Worm (Caenorhabditis elegans) whole organism, L2 larva: Measurements from ENCODE around the gene nspb-6.

ENCODE experiments used
- C34F6.9 ChIP-seq: fragments of 150-350 bp; optimal IDR thresholded peaks from 2 replicates; lab custom pipeline; 2014; ENCODE audit warnings: missing biosample characterization, missing genetic modification characterization
- R02D3.7 ChIP-seq: fragments of 150-350 bp; optimal IDR thresholded peaks from 2 replicates; lab custom pipeline; 2014; ENCODE audit warnings: missing biosample characterization, missing genetic modification characterization
- Y55F3AM.14 ChIP-seq: fragments of 200-800 bp; sonication (Bioruptor generic); optimal IDR thresholded peaks from 2 replicates; lab custom pipeline; 2018; ENCODE audit warnings: mild to moderate bottlenecking, missing genetic modification characterization, missing compliant biosample characterization
- ZK546.5 ChIP-seq: sonication (generic microtip); optimal IDR thresholded peaks from 2 replicates; lab custom pipeline; 2017; ENCODE audit warnings: missing biosample characterization, missing genetic modification characterization
- aly-2 ChIP-seq: fragments of 150-350 bp; optimal IDR thresholded peaks from 2 replicates; lab custom pipeline; 2014; ENCODE audit warnings: missing biosample characterization, missing genetic modification characterization
- ama-1 ChIP-seq: fragments of 150-350 bp; optimal IDR thresholded peaks from 2 replicates; lab custom pipeline; 2018; ENCODE audit warnings: inconsistent platforms
- blmp-1 ChIP-seq: sonication (generic microtip); optimal IDR thresholded peaks from 2 replicates; lab custom pipeline; 2017; ENCODE audit warnings: missing genetic modification characterization, mild to moderate bottlenecking, missing compliant biosample characterization, antibody characterized with exemption, moderate library complexity; ENCODE audit not compliant: insufficient read depth
- ceh-82 ChIP-seq: fragments of 150-350 bp; optimal IDR thresholded peaks from 2 replicates; lab custom pipeline; 2014; ENCODE audit warnings: missing biosample characterization, missing genetic modification characterization
- crh-2 ChIP-seq: sonication (generic microtip); optimal IDR thresholded peaks from 2 replicates; lab custom pipeline; 2017; ENCODE audit warnings: missing biosample characterization, missing genetic modification characterization
- dmd-4 ChIP-seq: sonication (generic microtip); optimal IDR thresholded peaks from 2 replicates; lab custom pipeline; 2017; ENCODE audit warnings: missing biosample characterization, missing genetic modification characterization
- egl-27 ChIP-seq: sonication (generic microtip); optimal IDR thresholded peaks from 3 replicates; lab custom pipeline; 2017; ENCODE audit warnings: missing biosample characterization, missing genetic modification reagents, missing genetic modification characterization
- elt-1 ChIP-seq: fragments of 150-350 bp; optimal IDR thresholded peaks from 2 replicates; lab custom pipeline; 2014; ENCODE audit warnings: missing biosample characterization, missing genetic modification characterization
- lin-11 ChIP-seq: fragments of 150-350 bp; sonication (generic microtip); optimal IDR thresholded peaks from 2 replicates; lab custom pipeline; 2014; ENCODE audit warnings: missing biosample characterization, missing genetic modification characterization, inconsistent platforms, mixed read lengths
- lin-13 ChIP-seq: fragments of 150-350 bp; optimal IDR thresholded peaks from 2 replicates; lab custom pipeline; 2014; ENCODE audit warnings: missing biosample characterization, missing genetic modification reagents, missing genetic modification characterization
- lin-39 ChIP-seq: fragments of 150-350 bp; optimal IDR thresholded peaks from 2 replicates; lab custom pipeline; 2014; ENCODE audit warnings: missing biosample characterization, missing genetic modification reagents, missing genetic modification characterization
- lsy-2 ChIP-seq, 2 experiments: fragments of 150-350 bp in 1 of 2; sonication (generic microtip) in 1 of 2; optimal IDR thresholded peaks; 2 replicates each; lab custom pipeline; 2014 to 2017; ENCODE audit warnings: missing biosample characterization in 2 of 2, missing genetic modification characterization in 2 of 2
- mbf-1 ChIP-seq: sonication (generic microtip); optimal IDR thresholded peaks from 2 replicates; lab custom pipeline; 2017; ENCODE audit warnings: missing biosample characterization, missing genetic modification characterization
- mdl-1 ChIP-seq, 2 experiments: fragments of 150-350 bp in 1 of 2; sonication (generic microtip) in 1 of 2; optimal IDR thresholded peaks; 2 replicates each; lab custom pipeline; 2017; ENCODE audit warnings: missing biosample characterization in 2 of 2, missing genetic modification characterization in 2 of 2
- nhr-10 ChIP-seq: sonication (generic microtip); optimal IDR thresholded peaks from 2 replicates; lab custom pipeline; 2017; ENCODE audit warnings: missing biosample characterization, missing genetic modification characterization
- nhr-11 ChIP-seq: fragments of 150-350 bp; optimal IDR thresholded peaks from 2 replicates; lab custom pipeline; 2014; ENCODE audit warnings: missing biosample characterization, missing genetic modification characterization
- nhr-12 ChIP-seq: fragments of 150-350 bp; optimal IDR thresholded peaks from 2 replicates; lab custom pipeline; 2014; ENCODE audit warnings: missing biosample characterization, missing genetic modification characterization
- nhr-21 ChIP-seq: fragments of 150-350 bp; optimal IDR thresholded peaks from 2 replicates; lab custom pipeline; 2014; ENCODE audit warnings: missing biosample characterization, missing genetic modification characterization
- nhr-237 ChIP-seq: fragments of 150-350 bp; optimal IDR thresholded peaks from 2 replicates; lab custom pipeline; 2014; ENCODE audit warnings: missing biosample characterization, missing genetic modification characterization
- nhr-25 ChIP-seq: fragments of 150-350 bp; sonication (generic microtip); optimal IDR thresholded peaks from 3 replicates; lab custom pipeline; 2014; ENCODE audit warnings: missing biosample characterization, missing genetic modification characterization
- nhr-77 ChIP-seq: fragments of 150-350 bp; optimal IDR thresholded peaks from 2 replicates; lab custom pipeline; 2014; ENCODE audit warnings: missing biosample characterization, missing genetic modification characterization
- sem-4 ChIP-seq: fragments of 150-350 bp; optimal IDR thresholded peaks from 2 replicates; lab custom pipeline; 2014; ENCODE audit warnings: missing biosample characterization, missing genetic modification reagents, missing genetic modification characterization
- sma-3 ChIP-seq: sonication (generic microtip); optimal IDR thresholded peaks from 2 replicates; lab custom pipeline; 2016; ENCODE audit warnings: missing genetic modification reagents, missing genetic modification characterization, missing compliant biosample characterization
- unc-39 ChIP-seq: fragments of 150-350 bp; optimal IDR thresholded peaks from 2 replicates; lab custom pipeline; 2014; ENCODE audit warnings: missing biosample characterization, missing genetic modification characterization
- unc-55 ChIP-seq: fragments of 150-350 bp; sonication (generic microtip); optimal IDR thresholded peaks from 3 replicates; lab custom pipeline; 2014; ENCODE audit warnings: missing biosample characterization, missing genetic modification reagents, missing genetic modification characterization
- unc-62 ChIP-seq: fragments of 150-350 bp; optimal IDR thresholded peaks from 2 replicates; lab custom pipeline; 2014; ENCODE audit warnings: missing biosample characterization, missing genetic modification reagents, missing genetic modification characterization
- ztf-1 ChIP-seq: fragments of 200-800 bp; sonication (Bioruptor generic); conservative IDR thresholded peaks from 2 replicates; pipeline ENCODE4 v1.3.6; 2022; ENCODE audit warnings: missing genetic modification characterization, missing compliant biosample characterization
- ztf-11 ChIP-seq: sonication (generic microtip); optimal IDR thresholded peaks from 2 replicates; lab custom pipeline; 2017; ENCODE audit warnings: missing biosample characterization, missing genetic modification characterization
- ztf-4 ChIP-seq: fragments of 150-350 bp; optimal IDR thresholded peaks from 2 replicates; lab custom pipeline; 2014; ENCODE audit warnings: missing biosample characterization, missing genetic modification characterization

nspb-6 gene

ce11 chrIV:5865818-5866217 lies 29.5 kb upstream of the nspb-6 start, which contains the start of gene spe-27:
spe-27 (minus strand) TSS chrIV:5865918.
- TF ChIP-seq elt-1 (tag; lab: Kevin White, UChicago) (no peak), ztf-4 (tag; lab: Kevin White, UChicago) (no peak), dmd-4 (tag; lab: Kevin White, UChicago) (no peak), mbf-1 (tag; lab: Kevin White, UChicago) (no peak), R02D3.7 (tag; lab: Kevin White, UChicago) (no peak), ceh-82 (tag; lab: Kevin White, UChicago) (no peak), lin-11 (tag; lab: Kevin White, UChicago) (no peak), ztf-11 (no peak), C34F6.9 (no peak), nhr-12 (tag; lab: Kevin White, UChicago) (no peak)
- TF ChIP-seq, all 48 proteins: peak for 0

ce11 chrIV:5867189-5867588 lies 28.1 kb upstream of the nspb-6 start, which contains the start of gene C06E7.88:
C06E7.88 (minus strand) TSS chrIV:5867289.
- TF ChIP-seq egl-27 (no peak), mdl-1 (tag; optimal IDR thresholded peaks at IDR 0.05; lab: Kevin White, UChicago) (no peak), crh-2 (tag; lab: Kevin White, UChicago) (no peak), ama-1 (no peak), Y55F3AM.14 (GFP tag; lab: Kevin White, UChicago) (no peak), lsy-2 (tag; optimal IDR thresholded peaks at IDR 0.05; lab: Kevin White, UChicago) (no peak), nhr-11 (tag; lab: Kevin White, UChicago) (no peak), R02D3.7 (tag; lab: Kevin White, UChicago) (no peak)

ce11 chrIV:5869354-5869753 lies 25.9 kb upstream of the nspb-6 start:
- TF ChIP-seq nhr-237 (tag; lab: Kevin White, UChicago) (no peak), unc-39 (tag; lab: Kevin White, UChicago) (no peak), lin-39 (no peak), egl-27 (no peak), nhr-10 (tag; lab: Kevin White, UChicago) (no peak), sem-4 (tag; lab: Kevin White, UChicago) (no peak), ztf-4 (tag; lab: Kevin White, UChicago) (no peak), ZK546.5 (tag; lab: Kevin White, UChicago) (no peak), nhr-25 (tag; lab: Kevin White, UChicago) (no peak), blmp-1 (tag; lab: Kevin White, UChicago) (no peak), ztf-1 (no peak), nhr-77 (tag; lab: Kevin White, UChicago) (no peak), Y55F3AM.14 (GFP tag; lab: Kevin White, UChicago) (no peak), crh-2 (tag; lab: Kevin White, UChicago) (no peak), ceh-82 (tag; lab: Kevin White, UChicago) (no peak)
- TF ChIP-seq, all 48 proteins: peak for 0

- TF ChIP-seq aly-2 (tag; lab: Kevin White, UChicago) = no peak
Observed at ce11 chrIV:5870072-5870471, 25.2 kb upstream of the nspb-6 start, which contains the start of gene srv-17. srv-17 (minus strand) TSS chrIV:5870172.

- TF ChIP-seq sma-3 (GFP tag; lab: Kevin White, UChicago) = no peak
- TF ChIP-seq lin-11 (tag; lab: Kevin White, UChicago) = no peak
- TF ChIP-seq unc-62 (GFP tag; lab: Kevin White, UChicago) = no peak
- no peak for TF ChIP-seq nhr-25 (tag; lab: Kevin White, UChicago)
- no peak for TF ChIP-seq ama-1
- no peak for TF ChIP-seq lin-13 (GFP tag; lab: Kevin White, UChicago)
- TF ChIP-seq mdl-1 (tag; optimal IDR thresholded peaks at IDR 0.05; lab: Kevin White, UChicago) = no peak
- TF ChIP-seq ceh-82 (tag; lab: Kevin White, UChicago) = no peak
- TF ChIP-seq dmd-4 (tag; lab: Kevin White, UChicago) = no peak
- TF ChIP-seq egl-27 = no peak
- no peak for TF ChIP-seq mbf-1 (tag; lab: Kevin White, UChicago)
- TF ChIP-seq nhr-237 (tag; lab: Kevin White, UChicago) = no peak
- TF ChIP-seq nhr-21 (tag; lab: Kevin White, UChicago) = no peak
- TF ChIP-seq lsy-2 (tag; optimal IDR thresholded peaks at IDR 0.05; lab: Kevin White, UChicago) = no peak
- TF ChIP-seq unc-55 (GFP tag; lab: Kevin White, UChicago) = no peak
Observed at ce11 chrIV:5873825-5874224, 21.5 kb upstream of the nspb-6 start, which contains the start of gene srv-19. srv-19 (minus strand) TSS chrIV:5873925.
